Worm (Caenorhabditis elegans): Measurements from ENCODE around the gene M01B2.13.

ce11 chrV:15285984-15286383 lies 20.3 kb upstream of the M01B2.13 start:
- no peak for TF ChIP-seq aptf-2 (GFP tag; conservative IDR thresholded peaks at IDR 0.05)
- 0 out of 2 replicates have a peak, but pooled peaks have one; percentile 7 for TF ChIP-seq madf-3 (GFP tag; IDR thresholded peaks at IDR 0.05)
- no peak for TF ChIP-seq unc-62 (GFP tag; optimal IDR thresholded peaks at IDR 0.05)
- TF ChIP-seq pha-4 (tag; optimal IDR thresholded peaks at IDR 0.05), result no peak
- no peak for TF ChIP-seq dpl-1 (GFP tag; optimal IDR thresholded peaks at IDR 0.05)
- TF ChIP-seq attf-6 (GFP tag; IDR thresholded peaks at IDR 0.05), result no peak
- TF ChIP-seq nfya-1 (tag; optimal IDR thresholded peaks at IDR 0.05; ENCODE audit: borderline replicate concordance, insufficient read depth), result no peak
- TF ChIP-seq ceh-58 (GFP tag; IDR thresholded peaks at IDR 0.05), result no peak
- no peak for TF ChIP-seq Y53G8AR.9 (GFP tag; conservative IDR thresholded peaks at IDR 0.05)
- no peak for TF ChIP-seq hrde-1 (tag; optimal IDR thresholded peaks at IDR 0.05; ENCODE audit: borderline replicate concordance)
